Fruit fly (Drosophila melanogaster) whole organism, embryonic: ENCODE data around the gene Atx-1.

Experiments
- Adf1 ChIP-seq: fragments of 200-800 bp; sonication (Bioruptor generic); IDR thresholded peaks from 2 replicates; pipeline ENCODE4 v1.3.6; 2022; ENCODE audit warnings: missing biosample characterization, missing genetic modification characterization
- Atf3 ChIP-seq: fragments of 200-800 bp; sonication (Bioruptor generic); optimal IDR thresholded peaks from 3 replicates; lab custom pipeline; 2016; ENCODE audit warnings: missing biosample characterization, missing genetic modification characterization
- CG10267 ChIP-seq: fragments of 200-800 bp; sonication (Bioruptor generic); optimal IDR thresholded peaks from 2 replicates; lab custom pipeline; 2018; ENCODE audit warnings: missing biosample characterization, mild to moderate bottlenecking, missing genetic modification characterization, moderate library complexity
- CG10462 ChIP-seq: fragments of 200-800 bp; sonication (Bioruptor generic); optimal IDR thresholded peaks from 2 replicates; lab custom pipeline; 2016; ENCODE audit warnings: missing biosample characterization, missing genetic modification characterization
- CG10543 ChIP-seq: fragments of 200-800 bp; sonication (Bioruptor generic); optimal IDR thresholded peaks from 3 replicates; lab custom pipeline; 2017; ENCODE audit warnings: missing biosample characterization, mild to moderate bottlenecking, missing genetic modification characterization, moderate library complexity
- CG10979 ChIP-seq: fragments of 200-800 bp; sonication (Bioruptor generic); optimal IDR thresholded peaks from 2 replicates; lab custom pipeline; 2018; ENCODE audit warnings: missing biosample characterization, mild to moderate bottlenecking, missing genetic modification characterization, moderate library complexity
- CG12071 ChIP-seq: fragments of 200-800 bp; sonication (Bioruptor generic); optimal IDR thresholded peaks from 3 replicates; lab custom pipeline; 2018; ENCODE audit warnings: missing biosample characterization, mild to moderate bottlenecking, missing genetic modification characterization
- CG12391 ChIP-seq: fragments of 200-800 bp; sonication (Bioruptor generic); optimal IDR thresholded peaks from 3 replicates; lab custom pipeline; 2018; ENCODE audit warnings: missing biosample characterization, mild to moderate bottlenecking, missing genetic modification characterization, moderate library complexity
- CG17802 ChIP-seq: fragments of 200-800 bp; sonication (Bioruptor generic); optimal IDR thresholded peaks from 2 replicates; lab custom pipeline; 2018; ENCODE audit warnings: missing biosample characterization, mild to moderate bottlenecking, missing genetic modification characterization, moderate library complexity
- CG18011 ChIP-seq: fragments of 200-800 bp; sonication (Bioruptor generic); optimal IDR thresholded peaks from 2 replicates; lab custom pipeline; 2017; ENCODE audit warnings: missing biosample characterization, missing genetic modification characterization, mild to moderate bottlenecking, moderate library complexity, missing genotype
- CG2202 ChIP-seq: fragments of 200-800 bp; sonication (Bioruptor generic); optimal IDR thresholded peaks from 2 replicates; lab custom pipeline; 2018; ENCODE audit warnings: missing biosample characterization, mild to moderate bottlenecking, missing genetic modification characterization
- CG2678 ChIP-seq: fragments of 200-800 bp; sonication (Bioruptor generic); optimal IDR thresholded peaks from 3 replicates; lab custom pipeline; 2019; ENCODE audit warnings: missing biosample characterization, mild to moderate bottlenecking, missing genetic modification characterization, moderate library complexity
- CG31441 ChIP-seq: fragments of 200-800 bp; sonication (Bioruptor generic); IDR thresholded peaks from 2 replicates; pipeline ENCODE4 v1.3.6; 2022; ENCODE audit warnings: missing biosample characterization, missing genetic modification characterization
- CG33557 ChIP-seq: fragments of 200-800 bp; sonication (Bioruptor generic); optimal IDR thresholded peaks from 2 replicates; lab custom pipeline; 2019; ENCODE audit warnings: missing biosample characterization, mild to moderate bottlenecking, missing genetic modification characterization, moderate library complexity
- CG34376 ChIP-seq: fragments of 200-800 bp; sonication (Bioruptor generic); optimal IDR thresholded peaks from 2 replicates; lab custom pipeline; 2018; ENCODE audit warnings: missing biosample characterization, mild to moderate bottlenecking, missing genetic modification characterization
- CG4360 ChIP-seq: fragments of 200-800 bp; sonication (Bioruptor generic); IDR thresholded peaks from 2 replicates; pipeline ENCODE4 v1.3.6; 2022; ENCODE audit warnings: missing biosample characterization, missing genetic modification characterization
- CG4424 ChIP-seq: fragments of 200-800 bp; sonication (Bioruptor generic); optimal IDR thresholded peaks from 3 replicates; lab custom pipeline; 2016; ENCODE audit warnings: missing biosample characterization, missing genetic modification characterization
- CG6689 ChIP-seq: fragments of 200-800 bp; sonication (Bioruptor generic); IDR thresholded peaks from 2 replicates; pipeline ENCODE4 v1.3.6; 2022; ENCODE audit warnings: missing biosample characterization, missing genetic modification characterization
- CG6813 ChIP-seq: fragments of 200-800 bp; sonication (Bioruptor generic); optimal IDR thresholded peaks from 2 replicates; lab custom pipeline; 2017; ENCODE audit warnings: missing biosample characterization, missing genetic modification characterization, mild to moderate bottlenecking, moderate library complexity, missing genetic modification reagents
- CG7556 ChIP-seq: fragments of 200-800 bp; sonication (Bioruptor generic); optimal IDR thresholded peaks from 2 replicates; lab custom pipeline; 2017; ENCODE audit warnings: missing biosample characterization, mild to moderate bottlenecking, missing genetic modification characterization
- CG8924 ChIP-seq: fragments of 200-800 bp; optimal IDR thresholded peaks from 3 replicates; lab custom pipeline; 2019; ENCODE audit warnings: missing biosample characterization, mild to moderate bottlenecking, missing genetic modification characterization, moderate library complexity
- Camta ChIP-seq: fragments of 200-800 bp; sonication (Bioruptor generic); optimal IDR thresholded peaks from 2 replicates; lab custom pipeline; 2016; ENCODE audit warnings: missing biosample characterization, missing genetic modification characterization
- CrebB ChIP-seq: fragments of 200-800 bp; sonication (Bioruptor generic); optimal IDR thresholded peaks from 3 replicates; lab custom pipeline; 2018; ENCODE audit warnings: missing biosample characterization, mild to moderate bottlenecking, missing genetic modification characterization
- D ChIP-seq, 2 experiments: fragments of 200-800 bp in 1 of 2; fragments of >200 bp in 1 of 2; sonication (Bioruptor generic) in 1 of 2; optimal IDR thresholded peaks; 2 replicates in 1 of 2; 3 replicates in 1 of 2; lab custom pipeline; 2017; ENCODE audit warnings: mild to moderate bottlenecking in 1 of 2, missing biosample characterization in 1 of 2, missing genetic modification characterization in 1 of 2, missing genetic modification reagents in 1 of 2
- D19A ChIP-seq: fragments of 200-800 bp; optimal IDR thresholded peaks from 3 replicates; lab custom pipeline; 2019; ENCODE audit warnings: missing biosample characterization, mild to moderate bottlenecking, missing genetic modification characterization, moderate library complexity
- Doc2 ChIP-seq: fragments of 200-800 bp; sonication (Bioruptor generic); IDR thresholded peaks from 2 replicates; pipeline ENCODE4 v1.3.6; 2022; ENCODE audit warnings: missing biosample characterization, missing genetic modification characterization
- Fer3 ChIP-seq: fragments of 200-800 bp; sonication (Bioruptor generic); optimal IDR thresholded peaks from 2 replicates; lab custom pipeline; 2018; ENCODE audit warnings: missing biosample characterization, mild to moderate bottlenecking, missing genetic modification characterization, moderate library complexity
- HLHmδ ChIP-seq: fragments of 200-800 bp; sonication (Bioruptor generic); optimal IDR thresholded peaks from 2 replicates; lab custom pipeline; 2018; ENCODE audit warnings: missing biosample characterization, mild to moderate bottlenecking, missing genetic modification characterization, moderate library complexity
- Hand ChIP-seq: fragments of 200-800 bp; sonication (Bioruptor generic); optimal IDR thresholded peaks from 2 replicates; lab custom pipeline; 2017; ENCODE audit warnings: mild to moderate bottlenecking, missing biosample characterization, missing genetic modification reagents, missing genetic modification characterization
- Hey ChIP-seq: fragments of 200-800 bp; sonication (Bioruptor generic); optimal IDR thresholded peaks from 3 replicates; lab custom pipeline; 2018; ENCODE audit warnings: missing biosample characterization, mild to moderate bottlenecking, missing genetic modification characterization
- HmgD ChIP-seq: fragments of 200-800 bp; sonication (Bioruptor generic); optimal IDR thresholded peaks from 3 replicates; lab custom pipeline; 2016; ENCODE audit warnings: missing biosample characterization, missing genetic modification characterization
- Pdp1 ChIP-seq, 2 experiments: fragments of 200-800 bp; sonication (Bioruptor generic); optimal IDR thresholded peaks; 3 replicates each; lab custom pipeline; 2016; ENCODE audit warnings: missing biosample characterization in 2 of 2, missing genetic modification characterization in 2 of 2, mild to moderate bottlenecking in 1 of 2, moderate library complexity in 1 of 2
- Trl ChIP-seq, 3 experiments: fragments of >200 bp in 2 of 3; fragments of 200-800 bp in 1 of 3; sonication (Bioruptor generic) in 1 of 3; optimal IDR thresholded peaks; 2 replicates in 1 of 3; 3 replicates in 2 of 3; lab custom pipeline; 2016 to 2017; ENCODE audit warnings: missing biosample characterization in 1 of 3, missing genetic modification characterization in 1 of 3
- ash1 ChIP-seq: fragments of 200-800 bp; sonication (Bioruptor generic); optimal IDR thresholded peaks from 2 replicates; lab custom pipeline; 2018; ENCODE audit warnings: missing biosample characterization, mild to moderate bottlenecking, missing genetic modification characterization
- chm ChIP-seq: fragments of 200-800 bp; sonication (Bioruptor generic); IDR thresholded peaks from 2 replicates; pipeline ENCODE4 v1.3.6; 2022; ENCODE audit warnings: missing biosample characterization, missing genetic modification characterization
- cwo ChIP-seq: fragments of 200-800 bp; sonication (Bioruptor generic); optimal IDR thresholded peaks from 3 replicates; lab custom pipeline; 2017; ENCODE audit warnings: missing biosample characterization, missing genetic modification characterization, mild to moderate bottlenecking, moderate library complexity, missing genetic modification reagents
- fd96Cb ChIP-seq: fragments of 200-800 bp; sonication (Bioruptor generic); optimal IDR thresholded peaks from 2 replicates; lab custom pipeline; 2018; ENCODE audit warnings: missing biosample characterization, mild to moderate bottlenecking, missing genetic modification characterization, moderate library complexity
- lab ChIP-seq: fragments of 200-800 bp; sonication (Bioruptor generic); optimal IDR thresholded peaks from 3 replicates; lab custom pipeline; 2017; ENCODE audit warnings: missing biosample characterization, missing genetic modification characterization, mild to moderate bottlenecking, moderate library complexity, missing genetic modification reagents
- mirr ChIP-seq: fragments of 200-800 bp; sonication (Bioruptor generic); optimal IDR thresholded peaks from 3 replicates; lab custom pipeline; 2018; ENCODE audit warnings: missing biosample characterization, mild to moderate bottlenecking, missing genetic modification characterization
- mld ChIP-seq: fragments of 200-800 bp; sonication (Bioruptor generic); IDR thresholded peaks from 3 replicates; pipeline ENCODE4 v1.3.6; 2022; ENCODE audit warnings: missing biosample characterization, missing genetic modification characterization; ENCODE audit not compliant: partially characterized antibody
- nom ChIP-seq: fragments of 200-800 bp; sonication (Bioruptor generic); optimal IDR thresholded peaks from 2 replicates; lab custom pipeline; 2017; ENCODE audit warnings: missing biosample characterization, missing genetic modification characterization, mild to moderate bottlenecking, moderate library complexity, missing genetic modification reagents
- onecut ChIP-seq: fragments of 200-800 bp; sonication (Bioruptor generic); IDR thresholded peaks from 2 replicates; pipeline ENCODE4 v1.3.6; 2022; ENCODE audit warnings: missing biosample characterization, missing genetic modification characterization
- pfk ChIP-seq: fragments of 200-800 bp; sonication (Bioruptor generic); optimal IDR thresholded peaks from 2 replicates; lab custom pipeline; 2018; ENCODE audit warnings: missing biosample characterization, mild to moderate bottlenecking, missing genetic modification characterization, moderate library complexity
- sd ChIP-seq: fragments of 200-800 bp; sonication (Bioruptor generic); optimal IDR thresholded peaks from 3 replicates; lab custom pipeline; 2018; ENCODE audit warnings: missing biosample characterization, mild to moderate bottlenecking, missing genetic modification characterization, moderate library complexity
- sob ChIP-seq: fragments of 200-800 bp; sonication (Bioruptor generic); IDR thresholded peaks from 2 replicates; pipeline ENCODE4 v1.3.6; 2022; ENCODE audit warnings: missing biosample characterization, missing genetic modification characterization
- sqz ChIP-seq: fragments of 200-800 bp; sonication (Bioruptor generic); optimal IDR thresholded peaks from 3 replicates; lab custom pipeline; 2018; ENCODE audit warnings: missing biosample characterization, mild to moderate bottlenecking, missing genetic modification characterization
- unc-4 ChIP-seq: fragments of 200-800 bp; sonication (Bioruptor generic); IDR thresholded peaks from 2 replicates; pipeline ENCODE4 v1.3.6; 2022; ENCODE audit warnings: missing biosample characterization, missing genetic modification characterization; ENCODE audit not compliant: partially characterized antibody
- unpg ChIP-seq: fragments of 200-800 bp; sonication (Bioruptor generic); optimal IDR thresholded peaks from 3 replicates; lab custom pipeline; 2018; ENCODE audit warnings: missing biosample characterization, mild to moderate bottlenecking, missing genetic modification characterization, moderate library complexity

Atx-1 gene

dm6 chrX:6866040-6866439 is 43.0 kb downstream of the Atx-1 start:
- peak; percentile 56 for TF ChIP-seq Hey (tag; lab: Kevin White, UChicago)
- TF ChIP-seq sqz (GFP tag; lab: Kevin White, UChicago), result peak; percentile 46
- no peak for TF ChIP-seq CG2202
- 0 out of 2 replicates have a peak, but pooled peaks have one; percentile 28 for TF ChIP-seq sob (GFP tag; lab: Robert Waterston, UW)
- TF ChIP-seq lab (GFP tag; lab: Kevin White, UChicago), result peak; percentile 13
- peak; percentile 81 for TF ChIP-seq CG10543 (GFP tag; lab: Kevin White, UChicago)
- no peak for TF ChIP-seq Atf3 (GFP tag; lab: Kevin White, UChicago)
- peak; percentile 22 for TF ChIP-seq HmgD (GFP tag; lab: Kevin White, UChicago)
- TF ChIP-seq Hand (GFP tag; lab: Kevin White, UChicago), result peak; percentile 0
- no peak for TF ChIP-seq CG10267 (tag; lab: Kevin White, UChicago)
- TF ChIP-seq onecut, result peak; percentile 13; the same call in 1 of the 2 replicates
- peak; percentile 19; the same call in 1 of the 2 replicates for TF ChIP-seq CG4360 (GFP tag; lab: Robert Waterston, UW)
- TF ChIP-seq CG33557 (GFP tag; lab: Kevin White, UChicago), result peak; percentile 14
- peak; percentile 45 for TF ChIP-seq HLHmδ (GFP tag; lab: Kevin White, UChicago)
- peak; percentile 9 for TF ChIP-seq CG8924 (tag; lab: Kevin White, UChicago)
- peak; percentile 16 to 26 for TF ChIP-seq Trl (optimal IDR thresholded peaks at IDR 0.05; lab: Kevin White, UChicago)
- no peak for TF ChIP-seq Trl (GFP tag; optimal IDR thresholded peaks at IDR 0.05; lab: Kevin White, UChicago)
- no peak for TF ChIP-seq CG17802 (tag; lab: Kevin White, UChicago)
- no peak for TF ChIP-seq CG10462 (GFP tag; lab: Kevin White, UChicago)
- peak; percentile 57 for TF ChIP-seq D (optimal IDR thresholded peaks at IDR 0.05; lab: Kevin White, UChicago)
- TF ChIP-seq D (GFP tag; optimal IDR thresholded peaks at IDR 0.05; lab: Kevin White, UChicago), result no peak
- no peak for TF ChIP-seq CG4424 (GFP tag; lab: Kevin White, UChicago)
- TF ChIP-seq Doc2 (GFP tag; lab: Robert Waterston, UW), result no peak
- no peak for TF ChIP-seq CG6813 (GFP tag; lab: Kevin White, UChicago)
- no peak for TF ChIP-seq CG18011 (GFP tag; lab: Kevin White, UChicago)
- no peak for TF ChIP-seq Fer3 (tag; lab: Kevin White, UChicago)
- TF ChIP-seq D19A (tag; lab: Kevin White, UChicago), result peak; percentile 13
- TF ChIP-seq CG12071, result peak; percentile 36
- peak; percentile 13 for TF ChIP-seq CrebB (tag; lab: Kevin White, UChicago)
- TF ChIP-seq CG2678 (tag; lab: Kevin White, UChicago), result peak; percentile 4
- peak; percentile 20 for TF ChIP-seq CG34376 (GFP tag; lab: Kevin White, UChicago)
- 0 out of 2 replicates have a peak, but pooled peaks have one; percentile 59 for TF ChIP-seq chm (GFP tag; lab: Robert Waterston, UW)
- TF ChIP-seq unc-4 (GFP tag; lab: Robert Waterston, UW), result no peak
- no peak for TF ChIP-seq mld (GFP tag; lab: Robert Waterston, UW)
- TF ChIP-seq CG6689, result no peak
- peak; percentile 14 for TF ChIP-seq sd (tag; lab: Kevin White, UChicago)
- TF ChIP-seq pfk (GFP tag; lab: Kevin White, UChicago), result peak; percentile 51
- TF ChIP-seq fd96Cb, result no peak
- TF ChIP-seq mirr, result peak; percentile 57
- TF ChIP-seq cwo, result peak; percentile 9
- TF ChIP-seq Pdp1 (GFP tag; optimal IDR thresholded peaks at IDR 0.05; lab: Kevin White, UChicago), result peak in 1 of 2 experiments; percentile 65
- TF ChIP-seq CG31441 (GFP tag; lab: Robert Waterston, UW), result no peak
- peak; percentile 22 for TF ChIP-seq nom (GFP tag; lab: Kevin White, UChicago)
- TF ChIP-seq Camta, result no peak
- no peak for TF ChIP-seq unpg
- TF ChIP-seq CG12391 (tag; lab: Kevin White, UChicago), result no peak
- TF ChIP-seq CG7556 (GFP tag; lab: Kevin White, UChicago), result no peak
- no peak for TF ChIP-seq CG10979 (tag; lab: Kevin White, UChicago)
- TF ChIP-seq ash1 (GFP tag; lab: Kevin White, UChicago), result peak; percentile 72
- TF ChIP-seq Adf1 (GFP tag; lab: Robert Waterston, UW), result peak; percentile 73
